Fruit fly (Drosophila melanogaster) whole organism, embryonic: Measurements from ENCODE around the gene Rab9.

Source experiments
- CG11696 ChIP-seq: fragments of 200-800 bp; sonication (Bioruptor generic); IDR thresholded peaks from 2 replicates; pipeline ENCODE4 v1.3.6; 2022; ENCODE audit warnings: missing biosample characterization, missing genetic modification characterization
- CG11723 ChIP-seq: fragments of 200-800 bp; sonication (Bioruptor generic); optimal IDR thresholded peaks from 2 replicates; lab custom pipeline; 2017; ENCODE audit warnings: missing biosample characterization, mild to moderate bottlenecking, missing genetic modification characterization
- CG12769 ChIP-seq: fragments of 200-800 bp; sonication (Bioruptor generic); optimal IDR thresholded peaks from 2 replicates; lab custom pipeline; 2019; ENCODE audit warnings: missing biosample characterization, mild to moderate bottlenecking, missing genetic modification characterization, moderate library complexity
- CG13287 ChIP-seq: fragments of 200-800 bp; sonication (Bioruptor generic); IDR thresholded peaks from 2 replicates; pipeline ENCODE4 v1.3.6; 2022; ENCODE audit warnings: missing biosample characterization, missing genetic modification characterization; ENCODE audit not compliant: partially characterized antibody
- CG13775 ChIP-seq: fragments of 200-800 bp; sonication (Bioruptor generic); optimal IDR thresholded peaks from 3 replicates; lab custom pipeline; 2017; ENCODE audit warnings: missing biosample characterization, mild to moderate bottlenecking, missing genetic modification characterization
- CG14667 ChIP-seq: fragments of 200-800 bp; sonication (Bioruptor generic); IDR thresholded peaks from 2 replicates; pipeline ENCODE4 v1.3.6; 2022; ENCODE audit warnings: missing biosample characterization, missing genetic modification characterization
- CG2678 ChIP-seq: fragments of 200-800 bp; sonication (Bioruptor generic); optimal IDR thresholded peaks from 3 replicates; lab custom pipeline; 2019; ENCODE audit warnings: missing biosample characterization, mild to moderate bottlenecking, missing genetic modification characterization, moderate library complexity
- CG3163 ChIP-seq: fragments of 200-800 bp; sonication (Bioruptor generic); optimal IDR thresholded peaks from 3 replicates; lab custom pipeline; 2016; ENCODE audit warnings: missing biosample characterization, missing genetic modification characterization
- CG34376 ChIP-seq: fragments of 200-800 bp; sonication (Bioruptor generic); optimal IDR thresholded peaks from 2 replicates; lab custom pipeline; 2018; ENCODE audit warnings: missing biosample characterization, mild to moderate bottlenecking, missing genetic modification characterization
- CG4328 ChIP-seq: fragments of 200-800 bp; sonication (Bioruptor generic); optimal IDR thresholded peaks from 3 replicates; lab custom pipeline; 2017; ENCODE audit warnings: missing biosample characterization, missing genetic modification reagents, missing genetic modification characterization
- CG4707 ChIP-seq: fragments of 200-800 bp; sonication (Bioruptor generic); optimal IDR thresholded peaks from 2 replicates; lab custom pipeline; 2018; ENCODE audit warnings: missing biosample characterization, mild to moderate bottlenecking, missing genetic modification characterization, moderate library complexity
- CG6683 ChIP-seq: fragments of 200-800 bp; sonication (Bioruptor generic); optimal IDR thresholded peaks from 2 replicates; lab custom pipeline; 2017; ENCODE audit warnings: missing biosample characterization, mild to moderate bottlenecking, missing genetic modification characterization, missing genetic modification reagents
- CG6765 ChIP-seq: fragments of 200-800 bp; sonication (Bioruptor generic); optimal IDR thresholded peaks from 3 replicates; lab custom pipeline; 2017; ENCODE audit warnings: missing biosample characterization, mild to moderate bottlenecking, missing genetic modification characterization
- CG7372 ChIP-seq: fragments of 200-800 bp; sonication (Bioruptor generic); IDR thresholded peaks from 2 replicates; pipeline ENCODE4 v1.3.6; 2022; ENCODE audit warnings: missing biosample characterization, missing genetic modification characterization
- CG7928 ChIP-seq: fragments of 200-800 bp; sonication (Bioruptor generic); optimal IDR thresholded peaks from 2 replicates; lab custom pipeline; 2017; ENCODE audit warnings: missing biosample characterization, mild to moderate bottlenecking, missing genetic modification characterization
- CG8281 ChIP-seq: fragments of 200-800 bp; sonication (Bioruptor generic); optimal IDR thresholded peaks from 2 replicates; lab custom pipeline; 2018; ENCODE audit warnings: missing biosample characterization, mild to moderate bottlenecking, missing genetic modification characterization, moderate library complexity
- CG9797 ChIP-seq: fragments of 200-800 bp; sonication (Bioruptor generic); optimal IDR thresholded peaks from 3 replicates; lab custom pipeline; 2018; ENCODE audit warnings: missing biosample characterization, mild to moderate bottlenecking, missing genetic modification characterization
- CTCF ChIP-seq: fragments of 200-800 bp; sonication (Bioruptor generic); optimal IDR thresholded peaks from 2 replicates; lab custom pipeline; 2017; ENCODE audit warnings: missing biosample characterization, mild to moderate bottlenecking, missing genetic modification characterization, moderate library complexity
- CoRest ChIP-seq: fragments of 200-800 bp; sonication (Bioruptor generic); optimal IDR thresholded peaks from 3 replicates; lab custom pipeline; 2018; ENCODE audit warnings: missing biosample characterization, mild to moderate bottlenecking, missing genetic modification characterization, moderate library complexity
- Dek ChIP-seq: fragments of 200-800 bp; sonication (Bioruptor generic); optimal IDR thresholded peaks from 3 replicates; lab custom pipeline; 2019; ENCODE audit warnings: missing biosample characterization, mild to moderate bottlenecking, missing genetic modification characterization, moderate library complexity
- Doc2 ChIP-seq: fragments of 200-800 bp; sonication (Bioruptor generic); IDR thresholded peaks from 2 replicates; pipeline ENCODE4 v1.3.6; 2022; ENCODE audit warnings: missing biosample characterization, missing genetic modification characterization
- Ets65A ChIP-seq: fragments of 200-800 bp; sonication (Bioruptor generic); peaks from one replicate; lab custom pipeline; 2016; ENCODE audit warnings: missing biosample characterization, missing genetic modification characterization
- GATAe ChIP-seq: fragments of 200-800 bp; sonication (Bioruptor generic); conservative IDR thresholded peaks from 2 replicates; pipeline ENCODE4 v1.3.6; 2022; ENCODE audit warnings: missing biosample characterization, missing genetic modification characterization
- Gsc ChIP-seq: fragments of 200-800 bp; sonication (Bioruptor generic); IDR thresholded peaks from 2 replicates; pipeline ENCODE4 v1.3.6; 2022; ENCODE audit warnings: missing biosample characterization, missing genetic modification characterization
- HLH54F ChIP-seq: fragments of 200-800 bp; sonication (Bioruptor generic); optimal IDR thresholded peaks from 3 replicates; lab custom pipeline; 2016; ENCODE audit warnings: missing biosample characterization, missing genetic modification characterization
- Hmr ChIP-seq: fragments of 200-800 bp; sonication (Bioruptor generic); optimal IDR thresholded peaks from 3 replicates; lab custom pipeline; 2017; ENCODE audit warnings: mild to moderate bottlenecking, missing biosample characterization, missing genetic modification reagents, missing genetic modification characterization
- Hr78 ChIP-seq, 2 experiments: fragments of 200-800 bp in 1 of 2; fragments of >200 bp in 1 of 2; sonication (Bioruptor generic) in 1 of 2; optimal IDR thresholded peaks; 2 replicates each; lab custom pipeline; 2017 to 2019; ENCODE audit warnings: missing biosample characterization in 2 of 2, missing genetic modification characterization in 2 of 2, mild to moderate bottlenecking in 1 of 2, moderate library complexity in 1 of 2
- Nf-YB ChIP-seq: fragments of 200-800 bp; sonication (Bioruptor generic); optimal IDR thresholded peaks from 3 replicates; lab custom pipeline; 2019; ENCODE audit warnings: missing biosample characterization, mild to moderate bottlenecking, missing genetic modification characterization, moderate library complexity
- Nf-YC ChIP-seq: fragments of 200-800 bp; optimal IDR thresholded peaks from 3 replicates; lab custom pipeline; 2019; ENCODE audit warnings: missing biosample characterization, mild to moderate bottlenecking, missing genetic modification characterization, moderate library complexity
- Sox100B ChIP-seq: fragments of 200-800 bp; sonication (Bioruptor generic); optimal IDR thresholded peaks from 3 replicates; lab custom pipeline; 2018; ENCODE audit warnings: missing biosample characterization, mild to moderate bottlenecking, missing genetic modification characterization
- cato ChIP-seq: fragments of 200-800 bp; sonication (Bioruptor generic); optimal IDR thresholded peaks from 2 replicates; lab custom pipeline; 2016; ENCODE audit warnings: missing biosample characterization, missing genetic modification characterization, borderline replicate concordance
- cg ChIP-seq: fragments of 200-800 bp; sonication (Bioruptor generic); optimal IDR thresholded peaks from 3 replicates; lab custom pipeline; 2019; ENCODE audit warnings: missing biosample characterization, mild to moderate bottlenecking, missing genetic modification characterization, moderate library complexity
- ftz-f1 ChIP-seq: fragments of 200-800 bp; sonication (Bioruptor generic); optimal IDR thresholded peaks from 2 replicates; lab custom pipeline; 2016; ENCODE audit warnings: missing biosample characterization, missing genetic modification characterization
- grn ChIP-seq: fragments of 200-800 bp; sonication (Bioruptor generic); optimal IDR thresholded peaks from 3 replicates; lab custom pipeline; 2017; ENCODE audit warnings: missing biosample characterization, missing genetic modification characterization
- inv ChIP-seq: fragments of 200-800 bp; sonication (Bioruptor generic); IDR thresholded peaks from 2 replicates; pipeline ENCODE4 v1.3.6; 2022; ENCODE audit warnings: missing biosample characterization, missing genetic modification characterization; ENCODE audit not compliant: partially characterized antibody
- kni ChIP-seq: fragments of 200-800 bp; sonication (Bioruptor generic); optimal IDR thresholded peaks from 3 replicates; lab custom pipeline; 2017; ENCODE audit warnings: mild to moderate bottlenecking, missing biosample characterization, missing genetic modification reagents, missing genetic modification characterization
- lab ChIP-seq: fragments of 200-800 bp; sonication (Bioruptor generic); optimal IDR thresholded peaks from 3 replicates; lab custom pipeline; 2017; ENCODE audit warnings: missing biosample characterization, missing genetic modification characterization, mild to moderate bottlenecking, moderate library complexity, missing genetic modification reagents
- pfk ChIP-seq: fragments of 200-800 bp; sonication (Bioruptor generic); optimal IDR thresholded peaks from 2 replicates; lab custom pipeline; 2018; ENCODE audit warnings: missing biosample characterization, mild to moderate bottlenecking, missing genetic modification characterization, moderate library complexity
- pum ChIP-seq: fragments of 200-800 bp; sonication (Bioruptor generic); optimal IDR thresholded peaks from 2 replicates; lab custom pipeline; 2016; ENCODE audit warnings: missing biosample characterization, missing genetic modification characterization
- row ChIP-seq: fragments of 200-800 bp; sonication (Bioruptor generic); IDR thresholded peaks from 3 replicates; pipeline ENCODE4 v1.3.6; 2022; ENCODE audit warnings: missing biosample characterization, missing genetic modification characterization
- sd ChIP-seq: fragments of 200-800 bp; sonication (Bioruptor generic); optimal IDR thresholded peaks from 3 replicates; lab custom pipeline; 2018; ENCODE audit warnings: missing biosample characterization, mild to moderate bottlenecking, missing genetic modification characterization, moderate library complexity
- slp2 ChIP-seq: fragments of 200-800 bp; sonication (Bioruptor generic); optimal IDR thresholded peaks from 2 replicates; lab custom pipeline; 2016; ENCODE audit warnings: missing biosample characterization, missing genetic modification characterization
- sug ChIP-seq: fragments of 200-800 bp; optimal IDR thresholded peaks from 2 replicates; lab custom pipeline; 2019; ENCODE audit warnings: missing biosample characterization, mild to moderate bottlenecking, missing genetic modification characterization, moderate library complexity
- tx ChIP-seq: fragments of 200-800 bp; sonication (Bioruptor generic); optimal IDR thresholded peaks from 2 replicates; lab custom pipeline; 2016; ENCODE audit warnings: missing biosample characterization, missing genetic modification characterization

Rab9 gene

dm6 chr2L:19416602-19417497, 15.5 kb upstream of the Rab9 start, which contains the start of gene Lectin-galC1 (continued):
- no peak for TF ChIP-seq inv (GFP tag; lab: Robert Waterston, UW)
- no peak for TF ChIP-seq CG6765 (GFP tag; lab: Kevin White, UChicago)
- peak; percentile 91 for TF ChIP-seq CoRest (tag; lab: Kevin White, UChicago)
- TF ChIP-seq Dek (tag; lab: Kevin White, UChicago): peak; percentile 73
- TF ChIP-seq CG11723: peak; percentile 77
- TF ChIP-seq CG11696 (GFP tag; lab: Robert Waterston, UW): peak; percentile 69; the same call in 1 of the 2 replicates
- TF ChIP-seq CG7928 (GFP tag; lab: Kevin White, UChicago): peak; percentile 30
- no peak for TF ChIP-seq CG9797
- no peak for TF ChIP-seq Doc2 (GFP tag; lab: Robert Waterston, UW)
- TF ChIP-seq Nf-YC: peak; percentile 64
- no peak for TF ChIP-seq cg (GFP tag; lab: Kevin White, UChicago)
- TF ChIP-seq CG6683 (GFP tag; lab: Kevin White, UChicago): peak; percentile 60
- peak; percentile 60 for TF ChIP-seq CG4707 (GFP tag; lab: Kevin White, UChicago)
- TF ChIP-seq cato: peak; percentile 67
- peak; percentile 29 for TF ChIP-seq kni (GFP tag; lab: Kevin White, UChicago)
- no peak for TF ChIP-seq ftz-f1
- TF ChIP-seq CG8281 (tag; lab: Kevin White, UChicago): no peak
- peak; percentile 80 for TF ChIP-seq CG13775 (GFP tag; lab: Kevin White, UChicago)
- TF ChIP-seq CTCF (GFP tag; lab: Kevin White, UChicago): peak; percentile 54
- peak; percentile 74 for TF ChIP-seq CG3163 (GFP tag; lab: Kevin White, UChicago)
- TF ChIP-seq tx (GFP tag; lab: Kevin White, UChicago): peak; percentile 84

dm6 chr2L:19418017-19418416, 14.4 kb upstream of the Rab9 start, which contains the start of gene lectin-37Da:
Gene lectin-37Da, plus strand, starts transcription at chr2L:19418317.
- no peak for TF ChIP-seq row (GFP tag; lab: Robert Waterston, UW)
- TF ChIP-seq Gsc (GFP tag; lab: Robert Waterston, UW): no peak
- no peak for TF ChIP-seq pum (GFP tag; lab: Kevin White, UChicago)

DNA sequence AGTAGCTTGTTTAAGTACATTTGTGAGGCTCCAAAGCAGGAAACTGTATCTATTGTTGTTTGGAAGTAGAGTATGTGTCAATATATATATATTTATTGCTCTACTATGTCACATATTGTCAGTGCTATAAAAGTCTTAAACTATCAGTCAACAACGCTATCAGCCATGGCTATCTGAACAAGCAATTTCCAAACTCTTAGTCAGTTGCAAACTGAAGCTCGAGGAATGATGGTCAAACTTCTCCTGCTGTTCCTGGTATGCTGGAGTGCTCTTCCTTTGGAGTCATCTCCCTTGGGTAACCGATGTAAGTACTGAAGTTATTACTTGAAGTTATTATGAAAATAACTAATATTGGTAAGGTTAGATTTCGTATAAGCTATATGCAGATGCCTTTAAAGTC, 13.5 kb upstream of the Rab9 start, which contains the start of gene lectin-37Db:
lectin-37Db (plus strand) TSS at position 204 of the 400 bp plus-strand sequence.
- TF ChIP-seq CG7372 (GFP tag; lab: Robert Waterston, UW) (no peak), pfk (GFP tag; lab: Kevin White, UChicago) (no peak), HLH54F (GFP tag; lab: Kevin White, UChicago) (no peak), Sox100B (GFP tag; lab: Kevin White, UChicago) (no peak), Ets65A (GFP tag; lab: Kevin White, UChicago) (peak; percentile 56)

DNA sequence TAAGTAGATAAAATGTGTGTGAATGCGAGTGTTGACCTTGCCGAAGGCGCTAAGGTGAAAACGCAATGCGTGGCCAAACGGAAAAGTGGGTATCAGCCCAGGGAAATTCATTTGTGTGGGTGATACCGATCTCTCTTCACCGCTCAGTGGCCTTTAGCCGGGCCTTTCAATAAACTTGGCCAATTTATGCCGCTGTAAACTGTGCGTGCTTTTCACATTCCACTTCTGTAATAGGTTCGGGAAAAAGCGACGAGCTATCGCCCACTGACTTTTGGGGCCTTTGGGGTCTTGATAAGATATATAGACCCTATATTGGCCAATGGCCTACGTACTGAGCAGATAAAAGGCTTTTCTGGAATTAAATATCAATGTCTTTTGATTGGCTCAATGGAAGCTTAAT, 10.8 kb upstream of the Rab9 start:
- TF ChIP-seq CG14667: no peak
- TF ChIP-seq CG4328 (GFP tag; lab: Kevin White, UChicago): peak; percentile 28
- TF ChIP-seq grn: peak; percentile 12
- TF ChIP-seq Nf-YC: peak; percentile 75
- no peak for TF ChIP-seq CG13287 (GFP tag; lab: Robert Waterston, UW)
- TF ChIP-seq slp2 (GFP tag; lab: Kevin White, UChicago): no peak
- peak; percentile 91 for TF ChIP-seq sug (tag; lab: Kevin White, UChicago)
- peak; percentile 3 for TF ChIP-seq CG2678 (tag; lab: Kevin White, UChicago)
- TF ChIP-seq Hr78 (GFP tag; optimal IDR thresholded peaks at IDR 0.05; lab: Kevin White, UChicago): peak in 1 of 2 experiments; percentile 18
- peak; percentile 37 for TF ChIP-seq CG34376
- TF ChIP-seq sd (tag; lab: Kevin White, UChicago): peak; percentile 94
- peak; percentile 62 for TF ChIP-seq GATAe (GFP tag; lab: Robert Waterston, UW)
- TF ChIP-seq lab (GFP tag; lab: Kevin White, UChicago): peak; percentile 16
- no peak for TF ChIP-seq Hmr (GFP tag; lab: Kevin White, UChicago)
- peak; percentile 65 for TF ChIP-seq Nf-YB
- TF ChIP-seq CG12769 (tag; lab: Kevin White, UChicago): peak; percentile 65
